Fruit fly (Drosophila melanogaster): ENCODE measurements around the gene CG13022.

- no peak for TF ChIP-seq pan (optimal IDR thresholded peaks at IDR 0.05)
- TF ChIP-seq dmrt93B (GFP tag; optimal IDR thresholded peaks at IDR 0.05) = no peak
Observed at dm6 chr3L:16944061-16944460, 5.3 kb upstream of the CG13022 start, which contains the start of gene Obp73a.

Data from whole organism, wandering third instar larva.